Worm (Caenorhabditis elegans): Measurements from ENCODE around the gene ZK742.6.

ce11 chrV:7806629-7807028, 8.1 kb downstream of the ZK742.6 start:
- TF ChIP-seq cnd-1 (tag; optimal IDR thresholded peaks at IDR 0.05) (no peak), sptf-1 (tag; optimal IDR thresholded peaks at IDR 0.05) (no peak), blmp-1 (tag; optimal IDR thresholded peaks at IDR 0.05) (no peak), nhr-237 (tag; optimal IDR thresholded peaks at IDR 0.05) (no peak), nhr-28 (tag; optimal IDR thresholded peaks at IDR 0.05) (no peak), ceh-39 (tag; optimal IDR thresholded peaks at IDR 0.05) (no peak)
